Worm (Caenorhabditis elegans): ENCODE measurements around the gene glb-10.

Gene glb-10

ce11 chrII:6355396-6356346, 46.6 kb upstream of the glb-10 start, which contains the start of gene C32D5.11 (continued):
- TF ChIP-seq nhr-76 (tag; optimal IDR thresholded peaks at IDR 0.05): no peak
- no peak for TF ChIP-seq madf-5 (GFP tag; IDR thresholded peaks at IDR 0.05)
- TF ChIP-seq mes-2 (tag; optimal IDR thresholded peaks at IDR 0.05; ENCODE audit: poor library complexity, severe bottlenecking): peak; percentile 88
- TF ChIP-seq nhr-11 (tag; optimal IDR thresholded peaks at IDR 0.05): peak; percentile 60
- TF ChIP-seq dpl-1 (GFP tag; optimal IDR thresholded peaks at IDR 0.05): peak; percentile 67
- peak; percentile 42 for TF ChIP-seq mxl-3 (GFP tag; optimal IDR thresholded peaks at IDR 0.05)
- TF ChIP-seq zip-2 (tag; optimal IDR thresholded peaks at IDR 0.05): no peak
- TF ChIP-seq fos-1 (tag; optimal IDR thresholded peaks at IDR 0.05): no peak
- TF ChIP-seq Y48G9A.11 (GFP tag; IDR thresholded peaks at IDR 0.05): no peak
- no peak for TF ChIP-seq madf-9 (GFP tag; conservative IDR thresholded peaks at IDR 0.05)
- no peak for TF ChIP-seq mxl-2 (GFP tag; conservative IDR thresholded peaks at IDR 0.05)
- TF ChIP-seq lir-3 (tag; optimal IDR thresholded peaks at IDR 0.05): no peak
- TF ChIP-seq mdt-29 (GFP tag; IDR thresholded peaks at IDR 0.05): no peak
- no peak for TF ChIP-seq egl-43 (GFP tag; IDR thresholded peaks at IDR 0.05)
- TF ChIP-seq ceh-44 (GFP tag; IDR thresholded peaks at IDR 0.05): no peak
- TF ChIP-seq spr-3 (GFP tag; optimal IDR thresholded peaks at IDR 0.05): no peak
- peak; percentile 29 for TF ChIP-seq fkh-10 (GFP tag; optimal IDR thresholded peaks at IDR 0.05)
- no peak for TF ChIP-seq zfp-3 (GFP tag; conservative IDR thresholded peaks at IDR 0.05)
- TF ChIP-seq aly-2 (tag; optimal IDR thresholded peaks at IDR 0.05): no peak
- no peak for TF ChIP-seq nhr-237 (tag; optimal IDR thresholded peaks at IDR 0.05)
- TF ChIP-seq ama-1 (optimal IDR thresholded peaks at IDR 0.05): no peak
- no peak for TF ChIP-seq tra-1 (GFP tag; IDR thresholded peaks at IDR 0.05)
- peak; percentile 61; the same call in 1 of the 2 replicates for TF ChIP-seq hmg-1.1 (GFP tag; IDR thresholded peaks at IDR 0.05)
- TF ChIP-seq ztf-11 (tag; optimal IDR thresholded peaks at IDR 0.05): no peak
- TF ChIP-seq lin-29 (GFP tag; IDR thresholded peaks at IDR 0.05): no peak
- TF ChIP-seq nhr-28 (tag; optimal IDR thresholded peaks at IDR 0.05): peak; percentile 70
- peak in 1 of 2 experiments; percentile 43 for TF ChIP-seq hif-1 (tag; optimal IDR thresholded peaks at IDR 0.05)
- TF ChIP-seq nhr-42 (GFP tag; IDR thresholded peaks at IDR 0.05): no peak
- TF ChIP-seq ceh-62 (tag; optimal IDR thresholded peaks at IDR 0.05): no peak
- TF ChIP-seq duxl-1 (tag; optimal IDR thresholded peaks at IDR 0.05; ENCODE audit: poor library complexity): peak; percentile 66
- TF ChIP-seq daf-16 (GFP tag; optimal IDR thresholded peaks at IDR 0.05): no peak
- TF ChIP-seq daf-16 (tag; optimal IDR thresholded peaks at IDR 0.05): no peak
- peak; percentile 77 for TF ChIP-seq mep-1 (tag; optimal IDR thresholded peaks at IDR 0.05)
- no peak for TF ChIP-seq ZK546.5 (tag; optimal IDR thresholded peaks at IDR 0.05)
- TF ChIP-seq F26F4.8 (GFP tag; conservative IDR thresholded peaks at IDR 0.05): no peak
- TF ChIP-seq dmd-6 (GFP tag; IDR thresholded peaks at IDR 0.05): peak; percentile 55
- peak; percentile 82 for TF ChIP-seq hlh-30 (tag; optimal IDR thresholded peaks at IDR 0.05; ENCODE audit: insufficient read depth)
- TF ChIP-seq lsy-2 (tag; optimal IDR thresholded peaks at IDR 0.05): peak in 1 of 2 experiments; percentile 87
- TF ChIP-seq unc-39 (tag; optimal IDR thresholded peaks at IDR 0.05): no peak
- TF ChIP-seq daf-8 (GFP tag; IDR thresholded peaks at IDR 0.05): no peak
- no peak for TF ChIP-seq cey-2 (tag; optimal IDR thresholded peaks at IDR 0.05; ENCODE audit: borderline replicate concordance, insufficient read depth)
- TF ChIP-seq php-3 (GFP tag; IDR thresholded peaks at IDR 0.05): no peak
- TF ChIP-seq Y75B8A.6 (GFP tag; IDR thresholded peaks at IDR 0.05): no peak
- peak; percentile 96 for TF ChIP-seq aha-1 (tag)
- TF ChIP-seq T26A8.4 (GFP tag; IDR thresholded peaks at IDR 0.05): peak; percentile 55
- TF ChIP-seq egl-27 (tag; optimal IDR thresholded peaks at IDR 0.05): no peak
- TF ChIP-seq nhr-111 (GFP tag; optimal IDR thresholded peaks at IDR 0.05): no peak
- TF ChIP-seq ceh-28 (tag; optimal IDR thresholded peaks at IDR 0.05): peak; percentile 34
- peak; percentile 30 for TF ChIP-seq nhr-77 (tag; optimal IDR thresholded peaks at IDR 0.05)
- no peak for TF ChIP-seq saeg-2 (GFP tag; IDR thresholded peaks at IDR 0.05)
